Worm (Caenorhabditis elegans) whole organism, early embryonic: ENCODE measurements around the gene H28G03.3.

ENCODE experiments used
- B0310.2 ChIP-seq: sonication (generic microtip); optimal IDR thresholded peaks from 2 replicates; lab custom pipeline; 2016; ENCODE audit warnings: mild to moderate bottlenecking, missing genetic modification characterization, missing compliant biosample characterization
- aly-1 ChIP-seq: sonication (generic microtip); optimal IDR thresholded peaks from 2 replicates; lab custom pipeline; 2016; ENCODE audit warnings: missing genetic modification characterization, missing compliant biosample characterization
- ama-1 ChIP-seq: fragments of 150-350 bp; optimal IDR thresholded peaks from 2 replicates; lab custom pipeline; 2014
- ceh-13 ChIP-seq: fragments of 200-800 bp; sonication (Bioruptor generic); optimal IDR thresholded peaks from 2 replicates; lab custom pipeline; 2018; ENCODE audit warnings: mild to moderate bottlenecking, missing genetic modification characterization, missing compliant biosample characterization
- flt-1 ChIP-seq: fragments of 200-800 bp; sonication (Bioruptor generic); IDR thresholded peaks from 2 replicates; pipeline ENCODE4 v1.3.6; 2022; ENCODE audit warnings: missing genetic modification characterization, missing compliant biosample characterization
- scrt-1 ChIP-seq: fragments of 200-800 bp; sonication (Bioruptor generic); IDR thresholded peaks from 2 replicates; pipeline ENCODE4 v1.3.6; 2022; ENCODE audit warnings: missing genetic modification characterization, missing compliant biosample characterization
- sea-1 ChIP-seq: fragments of 200-800 bp; sonication (Bioruptor generic); conservative IDR thresholded peaks from 2 replicates; pipeline ENCODE4 v1.3.6; 2022; ENCODE audit warnings: missing genetic modification characterization, missing compliant biosample characterization
- tbx-11 ChIP-seq: fragments of 200-800 bp; sonication (Bioruptor generic); IDR thresholded peaks from 2 replicates; pipeline ENCODE4 v1.3.6; 2022; ENCODE audit warnings: missing genetic modification characterization, missing compliant biosample characterization
- tbx-37 ChIP-seq: fragments of 200-800 bp; sonication (Bioruptor generic); conservative IDR thresholded peaks from 2 replicates; pipeline ENCODE4 v1.3.6; 2022; ENCODE audit warnings: missing genetic modification reagents, missing genetic modification characterization, missing compliant biosample characterization
- tra-4 ChIP-seq: sonication (generic microtip); optimal IDR thresholded peaks from 2 replicates; lab custom pipeline; 2017; ENCODE audit warnings: missing genetic modification characterization, missing compliant biosample characterization

DNA sequence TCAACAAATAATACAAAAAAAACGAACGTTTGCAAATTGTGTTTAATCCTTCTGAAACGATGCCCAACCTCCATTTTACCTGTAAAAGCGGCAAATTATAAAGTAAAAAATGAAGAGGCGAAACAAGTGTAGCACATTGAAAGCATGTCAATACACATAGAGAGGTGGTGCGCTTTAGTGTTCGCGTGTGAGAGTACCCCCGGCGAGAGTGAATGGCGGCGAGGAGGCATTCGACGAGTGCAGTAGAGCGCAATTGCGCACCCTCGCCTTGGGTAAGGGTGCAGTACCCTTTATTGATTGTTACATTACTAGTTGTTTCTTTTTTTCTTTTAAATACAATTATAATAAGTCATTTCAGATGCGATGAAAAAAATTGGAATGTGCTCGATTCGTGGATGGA lies 49.0 kb upstream of the H28G03.3 start, which contains the start of gene hst-6:
- TF ChIP-seq flt-1, result peak; percentile 41; the same call in 1 of the 2 replicates
- TF ChIP-seq sea-1 (GFP tag; lab: Robert Waterston, UW), result 0 out of 2 replicates have a peak, but pooled peaks have one; percentile 50
- no peak for TF ChIP-seq aly-1 (tag; lab: Kevin White, UChicago)
- 0 out of 2 replicates have a peak, but pooled peaks have one; percentile 39 for TF ChIP-seq tbx-37 (GFP tag; lab: Robert Waterston, UW)
- no peak for TF ChIP-seq tbx-11 (GFP tag; lab: Robert Waterston, UW)
- TF ChIP-seq ama-1 (lab: Kevin White, UChicago), result no peak
- TF ChIP-seq B0310.2 (tag; lab: Kevin White, UChicago), result no peak
- TF ChIP-seq ceh-13 (GFP tag; lab: Kevin White, UChicago), result no peak
- no peak for TF ChIP-seq scrt-1
- no peak for TF ChIP-seq tra-4
